Fruit fly (Drosophila melanogaster): ENCODE results near the gene CG17104.

The CG17104 gene

DNA sequence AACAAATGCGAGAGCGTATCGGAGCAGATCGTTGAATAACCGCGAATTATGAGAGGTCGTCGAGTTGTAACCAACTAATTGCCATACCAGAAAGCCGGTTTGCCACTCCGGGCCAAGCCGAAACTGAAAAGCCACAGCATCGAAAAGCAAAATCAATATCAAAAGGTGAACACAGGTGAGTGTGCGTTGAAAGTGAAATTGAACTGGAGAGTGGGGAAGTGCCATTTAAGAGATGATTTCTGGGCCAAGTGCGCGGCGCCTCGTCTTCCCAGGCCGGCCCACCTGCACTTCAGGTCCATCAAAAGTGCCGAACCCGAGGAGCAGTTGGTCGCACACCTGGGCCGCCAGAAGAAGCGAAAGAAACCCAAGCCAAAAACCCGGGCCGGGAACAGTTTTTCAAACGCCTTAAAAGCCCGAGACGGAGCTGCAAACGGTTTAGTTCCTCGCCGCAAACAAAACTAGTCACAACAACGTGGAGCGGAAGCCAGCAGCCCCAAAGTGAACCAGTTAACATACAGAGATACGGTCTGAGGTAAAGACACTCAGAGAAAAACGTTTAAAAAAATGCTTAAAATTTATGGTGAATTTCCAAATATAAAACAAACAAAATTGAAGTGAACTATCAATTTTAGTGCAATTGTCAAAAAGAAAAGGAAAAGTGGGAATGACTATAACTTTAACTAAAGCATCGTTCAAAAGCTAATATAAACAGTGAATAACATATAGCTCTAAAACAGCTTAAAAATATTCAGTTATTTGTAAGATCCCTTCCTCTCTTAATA is at the start of gene CG17104:
TSS of gene CG17104 (plus strand) at position 266 of the 782 bp plus-strand sequence.
- TF ChIP-seq ey (GFP tag; optimal IDR thresholded peaks at IDR 0.05) (peak; percentile 44), Hr78 (GFP tag; optimal IDR thresholded peaks at IDR 0.05) (no peak), jim (GFP tag; optimal IDR thresholded peaks at IDR 0.05) (no peak), CG32264 (GFP tag; optimal IDR thresholded peaks at IDR 0.05) (no peak), rgr (GFP tag; optimal IDR thresholded peaks at IDR 0.05) (peak; percentile 58), dl (GFP tag; optimal IDR thresholded peaks at IDR 0.05; ENCODE audit: insufficient read depth in 1 of 2, partially characterized antibody in 2 of 2) (no peak), Rel (GFP tag; optimal IDR thresholded peaks at IDR 0.05) (no peak), Rel (tag; optimal IDR thresholded peaks at IDR 0.05) (no peak), Mio (GFP tag; optimal IDR thresholded peaks at IDR 0.05) (no peak), GATAd (GFP tag; optimal IDR thresholded peaks at IDR 0.05) (no peak), sv (GFP tag; optimal IDR thresholded peaks at IDR 0.05) (no peak), CG9705 (GFP tag; optimal IDR thresholded peaks at IDR 0.05) (no peak), Sp1 (GFP tag; optimal IDR thresholded peaks at IDR 0.05) (peak; percentile 46), dsf (GFP tag; optimal IDR thresholded peaks at IDR 0.05; ENCODE audit: borderline replicate concordance) (no peak), HLH106 (tag; optimal IDR thresholded peaks at IDR 0.05) (peak; percentile 54), N (GFP tag; optimal IDR thresholded peaks at IDR 0.05) (no peak), Jra (GFP tag; optimal IDR thresholded peaks at IDR 0.05) (no peak), dmrt93B (GFP tag; optimal IDR thresholded peaks at IDR 0.05) (no peak), OdsH (GFP tag; optimal IDR thresholded peaks at IDR 0.05) (peak; percentile 48), psq (GFP tag; optimal IDR thresholded peaks at IDR 0.05) (no peak), usp (GFP tag; optimal IDR thresholded peaks at IDR 0.05) (no peak), sage (GFP tag; optimal IDR thresholded peaks at IDR 0.05) (no peak), tai (GFP tag; optimal IDR thresholded peaks at IDR 0.05) (peak; percentile 32), CrebA (GFP tag; optimal IDR thresholded peaks at IDR 0.05; ENCODE audit: borderline replicate concordance) (no peak), Hr83 (GFP tag; optimal IDR thresholded peaks at IDR 0.05; ENCODE audit: poor library complexity, severe bottlenecking) (no peak), Vsx2 (GFP tag; optimal IDR thresholded peaks at IDR 0.05; ENCODE audit: partially characterized antibody) (no peak), woc (GFP tag; optimal IDR thresholded peaks at IDR 0.05) (peak; percentile 55), foxo (GFP tag; optimal IDR thresholded peaks at IDR 0.05) (peak in 1 of 2 experiments; percentile 60), Myc (optimal IDR thresholded peaks at IDR 0.05) (no peak), pan (optimal IDR thresholded peaks at IDR 0.05) (no peak), Dif (GFP tag; optimal IDR thresholded peaks at IDR 0.05; ENCODE audit: partially characterized antibody) (no peak), Dfd (GFP tag; optimal IDR thresholded peaks at IDR 0.05) (no peak), fru (GFP tag; optimal IDR thresholded peaks at IDR 0.05) (peak; percentile 75), h (GFP tag; optimal IDR thresholded peaks at IDR 0.05) (peak; percentile 63), brk (GFP tag; optimal IDR thresholded peaks at IDR 0.05) (no peak), Abd-B (GFP tag; optimal IDR thresholded peaks at IDR 0.05) (no peak), lola (GFP tag; optimal IDR thresholded peaks at IDR 0.05) (no peak), br (GFP tag; optimal IDR thresholded peaks at IDR 0.05) (peak; percentile 33), Hnf4 (GFP tag; optimal IDR thresholded peaks at IDR 0.05) (peak; percentile 29)

DNA sequence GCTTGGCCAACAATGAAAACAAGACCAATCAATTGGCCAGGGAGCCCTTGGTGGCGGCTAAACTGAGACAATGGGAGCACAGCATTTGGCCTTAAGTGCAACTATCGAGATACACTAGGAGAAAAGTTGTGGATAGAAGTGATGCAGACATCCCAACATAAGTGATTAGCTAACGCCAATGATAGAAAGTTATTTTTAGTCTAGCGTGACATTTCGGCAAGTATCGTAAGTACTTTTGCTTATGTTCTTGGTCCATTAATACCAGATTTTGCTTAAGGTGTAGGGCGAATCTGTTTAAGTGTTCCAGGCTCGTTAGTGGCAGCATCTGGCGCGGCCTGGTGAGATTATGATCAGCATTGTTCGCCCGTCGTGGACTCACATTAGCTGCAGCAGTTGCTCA is 44.3 kb upstream of the CG17104 start:
- TF ChIP-seq foxo (GFP tag; optimal IDR thresholded peaks at IDR 0.05) (peak in 1 of 2 experiments; percentile 28), GATAd (GFP tag; optimal IDR thresholded peaks at IDR 0.05) (no peak), pan (optimal IDR thresholded peaks at IDR 0.05) (no peak), CrebA (GFP tag; optimal IDR thresholded peaks at IDR 0.05; ENCODE audit: borderline replicate concordance) (no peak), CG32264 (GFP tag; optimal IDR thresholded peaks at IDR 0.05) (no peak), Myc (optimal IDR thresholded peaks at IDR 0.05) (no peak), tai (GFP tag; optimal IDR thresholded peaks at IDR 0.05) (no peak), Dif (GFP tag; optimal IDR thresholded peaks at IDR 0.05; ENCODE audit: partially characterized antibody) (no peak), h (GFP tag; optimal IDR thresholded peaks at IDR 0.05) (peak; percentile 42), woc (GFP tag; optimal IDR thresholded peaks at IDR 0.05) (no peak), Abd-B (GFP tag; optimal IDR thresholded peaks at IDR 0.05) (no peak), N (GFP tag; optimal IDR thresholded peaks at IDR 0.05) (no peak), rgr (GFP tag; optimal IDR thresholded peaks at IDR 0.05) (peak; percentile 22), br (GFP tag; optimal IDR thresholded peaks at IDR 0.05) (peak; percentile 9), sage (GFP tag; optimal IDR thresholded peaks at IDR 0.05) (no peak), Jra (GFP tag; optimal IDR thresholded peaks at IDR 0.05) (no peak), Hr78 (GFP tag; optimal IDR thresholded peaks at IDR 0.05) (no peak), brk (GFP tag; optimal IDR thresholded peaks at IDR 0.05) (no peak), dmrt93B (GFP tag; optimal IDR thresholded peaks at IDR 0.05) (no peak), Sp1 (GFP tag; optimal IDR thresholded peaks at IDR 0.05) (no peak), CG9705 (GFP tag; optimal IDR thresholded peaks at IDR 0.05) (no peak), Mio (GFP tag; optimal IDR thresholded peaks at IDR 0.05) (no peak), lola (GFP tag; optimal IDR thresholded peaks at IDR 0.05) (no peak), jim (GFP tag; optimal IDR thresholded peaks at IDR 0.05) (no peak), fru (GFP tag; optimal IDR thresholded peaks at IDR 0.05) (peak; percentile 31), dsf (GFP tag; optimal IDR thresholded peaks at IDR 0.05; ENCODE audit: borderline replicate concordance) (no peak), OdsH (GFP tag; optimal IDR thresholded peaks at IDR 0.05) (no peak), Rel (GFP tag; optimal IDR thresholded peaks at IDR 0.05) (no peak), Rel (tag; optimal IDR thresholded peaks at IDR 0.05) (no peak), HLH106 (tag; optimal IDR thresholded peaks at IDR 0.05) (peak; percentile 41), Hnf4 (GFP tag; optimal IDR thresholded peaks at IDR 0.05) (no peak), dl (GFP tag; optimal IDR thresholded peaks at IDR 0.05; ENCODE audit: insufficient read depth in 1 of 2, partially characterized antibody in 2 of 2) (no peak), ey (GFP tag; optimal IDR thresholded peaks at IDR 0.05) (peak; percentile 30), psq (GFP tag; optimal IDR thresholded peaks at IDR 0.05) (no peak), Hr83 (GFP tag; optimal IDR thresholded peaks at IDR 0.05; ENCODE audit: poor library complexity, severe bottlenecking) (no peak)
